Fruit fly (Drosophila melanogaster): Measurements from ENCODE around the gene Gs1.

DNA sequence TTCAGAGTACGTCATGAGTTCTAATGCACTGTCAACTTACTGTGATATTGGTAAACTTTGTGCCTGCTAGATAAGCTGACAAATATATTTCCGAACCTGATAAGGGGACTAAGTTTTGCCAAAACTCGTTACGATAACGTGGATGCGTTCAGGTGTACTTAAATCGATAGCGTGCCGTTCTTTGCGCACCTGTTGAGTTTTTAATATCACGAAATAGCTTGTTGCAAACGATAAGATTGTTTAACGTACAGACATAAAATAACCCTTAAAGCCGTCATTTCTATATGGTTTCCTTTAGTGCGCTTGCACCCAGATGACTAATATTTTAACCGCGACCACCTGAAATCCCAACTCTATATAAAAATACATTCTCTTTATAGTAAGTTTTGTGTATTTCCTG lies 49.8 kb upstream of the Gs1 start:
- TF ChIP-seq Aef1 (GFP tag; IDR thresholded peaks at IDR 0.05) = no peak
- no peak for TF ChIP-seq maf-S (GFP tag; optimal IDR thresholded peaks at IDR 0.05)

Measured in whole organism, embryonic.